Worm (Caenorhabditis elegans) whole organism, early embryonic: Measurements from ENCODE around the gene R53.5.
"Not testable (repeated sequence)": the region's sequence is repeated elsewhere in the genome, so short reads cannot be mapped to it uniquely, and the experiment has no call there.

Experiments used
- B0310.2 ChIP-seq: sonication (generic microtip); optimal IDR thresholded peaks from 2 replicates; lab custom pipeline; 2016; ENCODE audit warnings: mild to moderate bottlenecking, missing genetic modification characterization, missing compliant biosample characterization
- F13C5.2 ChIP-seq: sonication (generic microtip); optimal IDR thresholded peaks from 2 replicates; lab custom pipeline; 2017; ENCODE audit warnings: mild to moderate bottlenecking, missing genetic modification characterization, inconsistent platforms, missing compliant biosample characterization
- aly-1 ChIP-seq: sonication (generic microtip); optimal IDR thresholded peaks from 2 replicates; lab custom pipeline; 2016; ENCODE audit warnings: missing genetic modification characterization, missing compliant biosample characterization
- ama-1 ChIP-seq: fragments of 150-350 bp; optimal IDR thresholded peaks from 2 replicates; lab custom pipeline; 2014
- ceh-13 ChIP-seq: fragments of 200-800 bp; sonication (Bioruptor generic); optimal IDR thresholded peaks from 2 replicates; lab custom pipeline; 2018; ENCODE audit warnings: mild to moderate bottlenecking, missing genetic modification characterization, missing compliant biosample characterization
- ceh-36 ChIP-seq: sonication (generic microtip); optimal IDR thresholded peaks from 2 replicates; lab custom pipeline; 2016; ENCODE audit warnings: missing genetic modification characterization, inconsistent platforms, missing compliant biosample characterization
- ets-7 ChIP-seq: sonication (generic microtip); optimal IDR thresholded peaks from 2 replicates; lab custom pipeline; 2016; ENCODE audit warnings: missing genotype, missing genetic modification characterization, missing compliant biosample characterization
- flt-1 ChIP-seq: fragments of 200-800 bp; sonication (Bioruptor generic); IDR thresholded peaks from 2 replicates; pipeline ENCODE4 v1.3.6; 2022; ENCODE audit warnings: missing genetic modification characterization, missing compliant biosample characterization
- hmbx-1 ChIP-seq: sonication (generic microtip); optimal IDR thresholded peaks from 2 replicates; lab custom pipeline; 2016; ENCODE audit warnings: mild to moderate bottlenecking, missing genetic modification characterization, missing compliant biosample characterization
- hmg-4 ChIP-seq: fragments of 200-800 bp; sonication (Bioruptor generic); optimal IDR thresholded peaks from 2 replicates; lab custom pipeline; 2018; ENCODE audit warnings: mild to moderate bottlenecking, missing genetic modification characterization, missing compliant biosample characterization
- hnd-1 ChIP-seq: sonication (generic microtip); optimal IDR thresholded peaks from 2 replicates; lab custom pipeline; 2016; ENCODE audit warnings: missing genetic modification characterization, missing compliant biosample characterization
- pes-1 ChIP-seq: fragments of 200-800 bp; sonication (Bioruptor generic); IDR thresholded peaks from 2 replicates; pipeline ENCODE4 v1.3.6; 2022; ENCODE audit warnings: missing genetic modification reagents, missing genetic modification characterization, missing compliant biosample characterization
- scrt-1 ChIP-seq: fragments of 200-800 bp; sonication (Bioruptor generic); IDR thresholded peaks from 2 replicates; pipeline ENCODE4 v1.3.6; 2022; ENCODE audit warnings: missing genetic modification characterization, missing compliant biosample characterization
- sea-1 ChIP-seq: fragments of 200-800 bp; sonication (Bioruptor generic); conservative IDR thresholded peaks from 2 replicates; pipeline ENCODE4 v1.3.6; 2022; ENCODE audit warnings: missing genetic modification characterization, missing compliant biosample characterization
- tbx-11 ChIP-seq: fragments of 200-800 bp; sonication (Bioruptor generic); IDR thresholded peaks from 2 replicates; pipeline ENCODE4 v1.3.6; 2022; ENCODE audit warnings: missing genetic modification characterization, missing compliant biosample characterization
- tbx-37 ChIP-seq: fragments of 200-800 bp; sonication (Bioruptor generic); conservative IDR thresholded peaks from 2 replicates; pipeline ENCODE4 v1.3.6; 2022; ENCODE audit warnings: missing genetic modification reagents, missing genetic modification characterization, missing compliant biosample characterization
- tra-4 ChIP-seq: sonication (generic microtip); optimal IDR thresholded peaks from 2 replicates; lab custom pipeline; 2017; ENCODE audit warnings: missing genetic modification characterization, missing compliant biosample characterization

Gene R53.5

ce11 chrII:10010914-10011313 is 40.6 kb upstream of the R53.5 start:
- no peak for TF ChIP-seq pes-1 (GFP tag; lab: Robert Waterston, UW)
- TF ChIP-seq hmbx-1 (tag; lab: Kevin White, UChicago) = no peak
- TF ChIP-seq hnd-1 = no peak
- TF ChIP-seq sea-1 = no peak
- TF ChIP-seq F13C5.2 (tag; lab: Kevin White, UChicago) = no peak
- no peak for TF ChIP-seq B0310.2 (tag; lab: Kevin White, UChicago)
- no peak for TF ChIP-seq flt-1 (GFP tag; lab: Robert Waterston, UW)
- no peak for TF ChIP-seq tbx-11
- no peak for TF ChIP-seq ama-1 (lab: Kevin White, UChicago)

ce11 chrII:10008552-10008951 is 38.3 kb upstream of the R53.5 start:
- TF ChIP-seq flt-1 (GFP tag; lab: Robert Waterston, UW) = no peak
- TF ChIP-seq hmbx-1 (tag; lab: Kevin White, UChicago) = no peak
- no peak for TF ChIP-seq pes-1 (GFP tag; lab: Robert Waterston, UW)
- TF ChIP-seq ceh-36 (tag; lab: Kevin White, UChicago) = no peak
- no peak for TF ChIP-seq sea-1
- TF ChIP-seq tbx-37 (GFP tag; lab: Robert Waterston, UW) = no peak
- no peak for TF ChIP-seq F13C5.2 (tag; lab: Kevin White, UChicago)

- TF ChIP-seq scrt-1 (GFP tag; lab: Robert Waterston, UW) (no peak), B0310.2 (tag; lab: Kevin White, UChicago) (no peak), ets-7 (tag; lab: Kevin White, UChicago) (no peak), pes-1 (GFP tag; lab: Robert Waterston, UW) (no peak), tbx-37 (GFP tag; lab: Robert Waterston, UW) (no peak), hmbx-1 (tag; lab: Kevin White, UChicago) (no peak), hnd-1 (no peak), ceh-13 (GFP tag; lab: Kevin White, UChicago) (no peak), tra-4 (no peak), aly-1 (tag; lab: Kevin White, UChicago) (no peak), hmg-4 (GFP tag; lab: Kevin White, UChicago) (no peak), flt-1 (GFP tag; lab: Robert Waterston, UW) (no peak), tbx-11 (no peak), sea-1 (no peak), ceh-36 (tag; lab: Kevin White, UChicago) (no peak), F13C5.2 (tag; lab: Kevin White, UChicago) (no peak), ama-1 (lab: Kevin White, UChicago) (no peak)
Observed at ce11 chrII:10007917-10008316, 37.6 kb upstream of the R53.5 start, which contains the start of gene ZK892.5. ZK892.5 (plus strand) TSS chrII:10008217.

DNA sequence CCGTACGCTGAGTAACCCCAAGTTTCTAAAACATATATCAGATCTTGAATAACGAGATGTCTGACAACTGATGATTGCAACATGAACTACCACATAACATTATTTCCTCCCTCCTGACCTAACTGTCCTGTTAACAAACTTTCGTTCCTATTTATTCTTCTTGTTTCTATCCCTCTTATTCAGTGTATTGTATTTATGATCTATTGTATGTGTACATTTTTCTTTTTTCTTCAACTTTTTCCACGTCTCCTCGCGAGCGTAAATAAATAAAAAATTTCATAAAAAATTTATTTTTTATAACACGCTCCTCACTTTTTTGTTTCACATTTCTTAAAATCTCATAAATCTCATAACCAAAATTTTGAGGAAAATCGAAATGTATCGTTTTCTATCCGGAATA is 36.0 kb upstream of the R53.5 start, which contains the start of gene ZK892.4:
ZK892.4 (plus strand) TSS at position 301 of the 400 bp plus-strand sequence.
- not testable (repeated sequence) for TF ChIP-seq ama-1 (lab: Kevin White, UChicago); F13C5.2 (tag; lab: Kevin White, UChicago); flt-1 (GFP tag; lab: Robert Waterston, UW)

- TF ChIP-seq aly-1 (tag; lab: Kevin White, UChicago) = no peak
- no peak for TF ChIP-seq B0310.2 (tag; lab: Kevin White, UChicago)
- no peak for TF ChIP-seq flt-1 (GFP tag; lab: Robert Waterston, UW)
- TF ChIP-seq F13C5.2 (tag; lab: Kevin White, UChicago) = no peak
- TF ChIP-seq tra-4 = no peak
- TF ChIP-seq hnd-1 = no peak
- no peak for TF ChIP-seq ama-1 (lab: Kevin White, UChicago)
- no peak for TF ChIP-seq pes-1 (GFP tag; lab: Robert Waterston, UW)
- no peak for TF ChIP-seq hmbx-1 (tag; lab: Kevin White, UChicago)
- no peak for TF ChIP-seq scrt-1 (GFP tag; lab: Robert Waterston, UW)
- no peak for TF ChIP-seq ets-7 (tag; lab: Kevin White, UChicago)
- TF ChIP-seq sea-1 = no peak
- no peak for TF ChIP-seq ceh-13 (GFP tag; lab: Kevin White, UChicago)
- no peak for TF ChIP-seq tbx-11
Observed at ce11 chrII:10001546-10001945, 31.3 kb upstream of the R53.5 start, which contains the start of gene ZK892.3. ZK892.3 (plus strand) TSS chrII:10001846.

ce11 chrII:10001065-10001464 is 30.8 kb upstream of the R53.5 start, which contains the start of gene nlt-1:
nlt-1 (minus strand) TSS chrII:10001142.
- TF ChIP-seq ceh-36 (tag; lab: Kevin White, UChicago) (no peak), flt-1 (GFP tag; lab: Robert Waterston, UW) (no peak), aly-1 (tag; lab: Kevin White, UChicago) (no peak), B0310.2 (tag; lab: Kevin White, UChicago) (no peak)

ce11 chrII:9994679-9995078 is 24.4 kb upstream of the R53.5 start:
- TF ChIP-seq tbx-37 (GFP tag; lab: Robert Waterston, UW) (no peak), ama-1 (lab: Kevin White, UChicago) (no peak), F13C5.2 (tag; lab: Kevin White, UChicago) (no peak), hnd-1 (no peak), ets-7 (tag; lab: Kevin White, UChicago) (no peak), pes-1 (GFP tag; lab: Robert Waterston, UW) (no peak), ceh-13 (GFP tag; lab: Kevin White, UChicago) (no peak), hmg-4 (GFP tag; lab: Kevin White, UChicago) (no peak), B0310.2 (tag; lab: Kevin White, UChicago) (no peak), sea-1 (no peak), tbx-11 (no peak), tra-4 (no peak), ceh-36 (tag; lab: Kevin White, UChicago) (no peak), flt-1 (GFP tag; lab: Robert Waterston, UW) (no peak), hmbx-1 (tag; lab: Kevin White, UChicago) (no peak), aly-1 (tag; lab: Kevin White, UChicago) (no peak), scrt-1 (GFP tag; lab: Robert Waterston, UW) (no peak)
